Fruit fly (Drosophila melanogaster): Measurements from ENCODE around the gene bwa.

dm6 chr2L:20066233-20066650 is at the start of gene bwa:
- TF ChIP-seq toe (GFP tag; optimal IDR thresholded peaks at IDR 0.05) (no peak), bab1 (GFP tag; optimal IDR thresholded peaks at IDR 0.05) (no peak), kay (GFP tag; ENCODE audit: borderline replicate concordance) (no peak), CG1620 (GFP tag; optimal IDR thresholded peaks at IDR 0.05) (no peak), cnc (optimal IDR thresholded peaks at IDR 0.05) (no peak), CG7101 (tag; optimal IDR thresholded peaks at IDR 0.05) (no peak), CG33017 (tag; optimal IDR thresholded peaks at IDR 0.05) (peak; percentile 12), CG5204 (GFP tag; optimal IDR thresholded peaks at IDR 0.05) (no peak), CG14711 (tag; optimal IDR thresholded peaks at IDR 0.05) (peak; percentile 1), tj (GFP tag; optimal IDR thresholded peaks at IDR 0.05) (no peak), cic (GFP tag; optimal IDR thresholded peaks at IDR 0.05) (peak; percentile 28)

Measured in whole organism, adult.